Worm (Caenorhabditis elegans) whole organism, mixed stage, embryonic: ENCODE results near the gene T14G8.4.

Source experiments
- blmp-1 ChIP-seq: fragments of 150-350 bp; optimal IDR thresholded peaks from 2 replicates; lab custom pipeline; 2014; ENCODE audit warnings: missing biosample characterization, missing genetic modification characterization
- drap-1 ChIP-seq: fragments of 200-800 bp; sonication (Bioruptor generic); optimal IDR thresholded peaks from 3 replicates; lab custom pipeline; 2018; ENCODE audit warnings: mild to moderate bottlenecking, missing genetic modification characterization, missing compliant biosample characterization
- elt-3 ChIP-seq: fragments of 150-350 bp; optimal IDR thresholded peaks from 2 replicates; lab custom pipeline; 2014; ENCODE audit warnings: missing biosample characterization, missing genetic modification characterization
- lin-13 ChIP-seq: fragments of 150-350 bp; optimal IDR thresholded peaks from 2 replicates; lab custom pipeline; 2014; ENCODE audit warnings: missing biosample characterization, missing genetic modification characterization
- lin-32 ChIP-seq: fragments of 200-800 bp; sonication (Bioruptor generic); optimal IDR thresholded peaks from 2 replicates; lab custom pipeline; 2018; ENCODE audit warnings: mild to moderate bottlenecking, missing genetic modification characterization, missing compliant biosample characterization
- lsy-2 ChIP-seq: fragments of 150-350 bp; optimal IDR thresholded peaks from 2 replicates; lab custom pipeline; 2014; ENCODE audit warnings: missing biosample characterization, missing genetic modification characterization
- mep-1 ChIP-seq: fragments of 150-350 bp; optimal IDR thresholded peaks from 2 replicates; lab custom pipeline; 2017; ENCODE audit warnings: missing biosample characterization, missing genetic modification reagents, missing genetic modification characterization, inconsistent platforms
- nhr-12 ChIP-seq: fragments of 150-350 bp; optimal IDR thresholded peaks from 2 replicates; lab custom pipeline; 2014; ENCODE audit warnings: missing biosample characterization, missing genetic modification characterization
- sem-2 ChIP-seq: fragments of 200-800 bp; sonication (Bioruptor generic); optimal IDR thresholded peaks from 2 replicates; lab custom pipeline; 2018; ENCODE audit warnings: mild to moderate bottlenecking, missing genetic modification characterization, missing compliant biosample characterization
- unc-39 ChIP-seq: fragments of 150-350 bp; optimal IDR thresholded peaks from 2 replicates; lab custom pipeline; 2014; ENCODE audit warnings: missing biosample characterization, missing genetic modification characterization
- unc-62 ChIP-seq: fragments of 150-350 bp; optimal IDR thresholded peaks from 2 replicates; lab custom pipeline; 2014; ENCODE audit warnings: missing biosample characterization, missing genetic modification reagents, missing genetic modification characterization
- ztf-11 ChIP-seq: fragments of 150-350 bp; optimal IDR thresholded peaks from 2 replicates; lab custom pipeline; 2014; ENCODE audit warnings: missing biosample characterization, missing genetic modification characterization

- TF ChIP-seq elt-3 (tag; lab: Kevin White, UChicago) (no peak), lin-13 (tag; lab: Kevin White, UChicago) (no peak), lsy-2 (no peak), unc-62 (GFP tag; lab: Kevin White, UChicago) (no peak), mep-1 (no peak), drap-1 (GFP tag; lab: Kevin White, UChicago) (no peak), ztf-11 (tag; lab: Kevin White, UChicago) (no peak), blmp-1 (tag; lab: Kevin White, UChicago) (no peak), sem-2 (GFP tag; lab: Kevin White, UChicago) (no peak), nhr-12 (tag; lab: Kevin White, UChicago) (no peak), lin-32 (GFP tag; lab: Kevin White, UChicago) (peak; percentile 64), unc-39 (tag; lab: Kevin White, UChicago) (no peak)
Observed at ce11 chrX:12854135-12854534, 9.6 kb downstream of the T14G8.4 start.
